Fruit fly (Drosophila melanogaster) whole organism, wandering third instar larva: Measurements from ENCODE around the gene Rim2.

ENCODE experiments used
- GATAd ChIP-seq: sonication (Bioruptor generic); optimal IDR thresholded peaks from 2 replicates; lab custom pipeline; 2016; ENCODE audit warnings: missing biosample characterization, missing genetic modification characterization
- HLH106 ChIP-seq: fragments of 200-800 bp; optimal IDR thresholded peaks from 3 replicates; lab custom pipeline; 2019; ENCODE audit warnings: missing biosample characterization, mild to moderate bottlenecking, missing genetic modification characterization, moderate library complexity
- N ChIP-seq: fragments of >200 bp; optimal IDR thresholded peaks from 2 replicates; lab custom pipeline; 2018; ENCODE audit warnings: missing biosample characterization, missing external identifiers, missing genetic modification characterization
- brk ChIP-seq: fragments of 200-800 bp; sonication (Bioruptor generic); optimal IDR thresholded peaks from 2 replicates; lab custom pipeline; 2016; ENCODE audit warnings: missing biosample characterization, mild to moderate bottlenecking, missing genetic modification characterization
- dl ChIP-seq, 2 experiments: fragments of 175-275, 200-275 bp in 1 of 2; fragments of 200-275 bp in 1 of 2; sonication (Bioruptor generic); optimal IDR thresholded peaks; lab custom pipeline; 2018; ENCODE audit warnings: mild to moderate bottlenecking in 2 of 2, missing biosample characterization in 2 of 2, missing genetic modification characterization in 2 of 2, moderate library complexity in 2 of 2; ENCODE audit not compliant: partially characterized antibody in 2 of 2, insufficient read depth in 1 of 2
- h ChIP-seq: fragments of 200-800 bp; sonication (Bioruptor generic); optimal IDR thresholded peaks from 3 replicates; lab custom pipeline; 2016; ENCODE audit warnings: missing biosample characterization, mild to moderate bottlenecking, missing genetic modification characterization
- lola ChIP-seq: fragments of >200 bp; optimal IDR thresholded peaks from 2 replicates; lab custom pipeline; 2017; ENCODE audit warnings: missing biosample characterization, missing genetic modification characterization
- pan ChIP-seq: fragments of >200 bp; optimal IDR thresholded peaks from 2 replicates; lab custom pipeline; 2017
- psq ChIP-seq: fragments of 200-800 bp; sonication (Bioruptor generic); optimal IDR thresholded peaks from 3 replicates; lab custom pipeline; 2017; ENCODE audit warnings: missing biosample characterization, mild to moderate bottlenecking, missing genetic modification characterization, moderate library complexity
- rgr ChIP-seq: fragments of 200-800 bp; sonication (Bioruptor generic); optimal IDR thresholded peaks from 3 replicates; lab custom pipeline; 2016; ENCODE audit warnings: missing biosample characterization, mild to moderate bottlenecking, missing genetic modification characterization

DNA sequence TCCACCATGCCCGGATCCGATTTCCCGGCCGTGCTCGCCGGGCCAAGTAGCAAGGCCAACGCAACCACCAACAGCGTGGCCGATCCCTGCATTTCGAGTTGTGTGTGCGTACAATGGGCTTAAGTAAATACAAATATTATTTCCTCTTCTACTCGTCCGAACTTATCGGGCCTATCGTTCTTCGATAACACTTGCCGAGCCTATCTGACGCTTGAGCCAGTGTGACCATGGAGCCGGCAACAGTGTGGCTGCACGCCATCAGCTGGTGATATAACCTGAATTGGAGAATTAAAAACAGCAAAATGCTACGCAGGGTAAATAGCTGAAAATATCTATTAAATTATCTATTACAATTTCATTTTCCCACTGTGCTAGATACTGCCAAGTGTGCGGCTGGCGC lies 14.0 kb downstream of the Rim2 start, which contains the start of the genes CG17660 and mRpL48:
- no peak for TF ChIP-seq N
- TF ChIP-seq dl (GFP tag; optimal IDR thresholded peaks at IDR 0.05; lab: Kevin White, UChicago; ENCODE audit: insufficient read depth in 1 of 2, partially characterized antibody in 2 of 2): no peak
- no peak for TF ChIP-seq pan (lab: Kevin White, UChicago)
- TF ChIP-seq rgr (GFP tag; lab: Kevin White, UChicago): peak; percentile 27
- peak; percentile 29 for TF ChIP-seq h (GFP tag; lab: Kevin White, UChicago)
- no peak for TF ChIP-seq lola (GFP tag; lab: Kevin White, UChicago)
- TF ChIP-seq HLH106: no peak
- TF ChIP-seq GATAd: no peak
- no peak for TF ChIP-seq psq
- no peak for TF ChIP-seq brk (GFP tag; lab: Kevin White, UChicago)
